Fruit fly (Drosophila melanogaster) whole organism, adult: Measurements from ENCODE around the gene Wdr59.

Source experiments
- CG11617 ChIP-seq: fragments of 200-800 bp; sonication (Bioruptor generic); optimal IDR thresholded peaks from 2 replicates; lab custom pipeline; 2017; ENCODE audit warnings: mild to moderate bottlenecking, missing biosample characterization, missing genetic modification reagents, missing genetic modification characterization
- CG12768 ChIP-seq: fragments of 200-800 bp; sonication (Bioruptor generic); optimal IDR thresholded peaks from 2 replicates; lab custom pipeline; 2017; ENCODE audit warnings: missing biosample characterization, missing genetic modification characterization, mild to moderate bottlenecking, moderate library complexity, missing genetic modification reagents
- CG1620 ChIP-seq: fragments of 200-800 bp; sonication (Bioruptor generic); optimal IDR thresholded peaks from 2 replicates; lab custom pipeline; 2016; ENCODE audit warnings: missing biosample characterization, missing genetic modification characterization
- kay ChIP-seq: fragments of 200-800 bp; sonication (Bioruptor generic); peaks from one replicate; lab custom pipeline; 2016; ENCODE audit warnings: missing biosample characterization, missing genetic modification characterization, borderline replicate concordance

DNA sequence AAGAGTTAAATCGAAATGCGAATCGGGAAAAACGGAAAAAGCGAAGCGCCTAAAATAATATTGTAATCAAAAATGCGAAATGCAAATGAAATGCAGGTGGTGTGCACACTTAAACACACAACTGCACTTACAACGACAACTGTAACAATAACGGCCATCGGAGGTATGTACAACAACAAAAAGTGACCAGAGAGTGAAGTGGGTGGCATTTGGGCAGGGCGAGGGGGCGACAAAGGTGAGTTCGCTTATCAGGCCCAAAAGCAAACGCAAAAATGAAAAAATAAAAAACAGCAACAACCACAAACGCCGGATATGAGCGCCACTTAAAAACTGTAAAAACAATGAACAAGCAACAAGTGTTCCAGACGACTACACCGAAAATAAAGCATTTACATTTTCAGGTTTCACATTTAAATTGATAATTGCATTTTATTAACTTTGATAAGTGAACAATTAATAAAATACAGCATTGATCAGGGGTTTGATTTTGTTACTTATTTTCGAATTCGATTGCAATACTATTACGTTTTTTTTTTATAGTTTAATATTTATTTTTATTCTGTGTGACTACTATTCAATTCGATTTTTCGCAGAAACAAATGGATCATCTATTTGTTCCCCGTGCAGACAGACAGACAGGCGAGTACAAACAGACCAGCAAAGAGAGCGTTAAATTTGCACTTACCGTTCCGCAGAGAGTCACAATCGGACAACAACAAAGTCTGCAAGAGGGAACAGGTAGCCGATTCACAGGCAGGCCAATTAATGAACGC, 26.0 kb upstream of the Wdr59 start:
- peak; percentile 53 for TF ChIP-seq CG1620
- TF ChIP-seq CG11617: peak; percentile 89
- TF ChIP-seq kay: peak; percentile 94
- peak; percentile 72 for TF ChIP-seq CG12768 (GFP tag; lab: Kevin White, UChicago)
